Worm (Caenorhabditis elegans) whole organism, young adult: ENCODE data around the gene F10G2.10.

Source experiments
- B0035.1 ChIP-seq: sonication (generic microtip); optimal IDR thresholded peaks from 2 replicates; lab custom pipeline; 2016; ENCODE audit warnings: missing genetic modification characterization, mild to moderate bottlenecking, missing compliant biosample characterization, missing genotype, missing genetic modification reagents
- B0336.3 ChIP-seq: fragments of 200-800 bp; sonication (Bioruptor generic); IDR thresholded peaks from 2 replicates; pipeline ENCODE4 v1.3.6; 2022; ENCODE audit warnings: missing genetic modification characterization, missing compliant biosample characterization
- F10E7.11 ChIP-seq: sonication (generic microtip); optimal IDR thresholded peaks from 2 replicates; lab custom pipeline; 2017; ENCODE audit warnings: mild to moderate bottlenecking, missing genetic modification characterization, moderate library complexity, missing compliant biosample characterization
- F23B12.7 ChIP-seq: sonication (generic microtip); optimal IDR thresholded peaks from 2 replicates; lab custom pipeline; 2017; ENCODE audit warnings: missing genetic modification characterization, mild to moderate bottlenecking, missing compliant biosample characterization, antibody characterized with exemption, moderate library complexity; ENCODE audit not compliant: insufficient read depth
- F49E8.2 ChIP-seq: sonication (generic microtip); optimal IDR thresholded peaks from 3 replicates; lab custom pipeline; 2017; ENCODE audit warnings: missing genetic modification characterization, mild to moderate bottlenecking, missing compliant biosample characterization, antibody characterized with exemption, moderate library complexity; ENCODE audit not compliant: insufficient read depth
- aptf-3 ChIP-seq: fragments of 200-800 bp; sonication (Bioruptor generic); IDR thresholded peaks from 2 replicates; pipeline ENCODE4 v1.3.6; 2022; ENCODE audit warnings: missing genetic modification characterization, missing compliant biosample characterization
- atf-7 ChIP-seq: sonication (generic microtip); optimal IDR thresholded peaks from 2 replicates; lab custom pipeline; 2017; ENCODE audit warnings: mild to moderate bottlenecking, missing genetic modification characterization, missing compliant biosample characterization
- bed-2 ChIP-seq: fragments of 200-800 bp; sonication (Bioruptor generic); IDR thresholded peaks from 2 replicates; pipeline ENCODE4 v1.3.6; 2022; ENCODE audit warnings: missing genetic modification reagents, missing genetic modification characterization, missing compliant biosample characterization
- ceh-100 ChIP-seq: fragments of 200-800 bp; sonication (Bioruptor generic); IDR thresholded peaks from 2 replicates; pipeline ENCODE4 v1.3.6; 2022; ENCODE audit warnings: missing genetic modification reagents, missing genetic modification characterization, missing compliant biosample characterization
- ceh-58 ChIP-seq: fragments of 200-800 bp; sonication (Bioruptor generic); IDR thresholded peaks from 2 replicates; pipeline ENCODE4 v1.3.6; 2022; ENCODE audit warnings: missing genetic modification characterization, missing compliant biosample characterization
- ceh-79 ChIP-seq: sonication (generic microtip); optimal IDR thresholded peaks from 2 replicates; lab custom pipeline; 2017; ENCODE audit warnings: mild to moderate bottlenecking, missing genetic modification characterization, missing compliant biosample characterization
- ceh-91 ChIP-seq: fragments of 200-800 bp; sonication (Bioruptor generic); IDR thresholded peaks from 2 replicates; pipeline ENCODE4 v1.3.6; 2022; ENCODE audit warnings: missing genetic modification reagents, missing genetic modification characterization, missing compliant biosample characterization
- dpff-1 ChIP-seq: sonication (generic microtip); optimal IDR thresholded peaks from 2 replicates; lab custom pipeline; 2017; ENCODE audit warnings: mild to moderate bottlenecking, missing genetic modification characterization, missing compliant biosample characterization
- dpl-1 ChIP-seq: fragments of 150-350 bp; optimal IDR thresholded peaks from 2 replicates; lab custom pipeline; 2014; ENCODE audit warnings: missing biosample characterization, missing genetic modification reagents, missing genetic modification characterization
- efl-1 ChIP-seq: fragments of 150-350 bp; optimal IDR thresholded peaks from 2 replicates; lab custom pipeline; 2014; ENCODE audit warnings: missing biosample characterization, missing genetic modification reagents, missing genetic modification characterization
- egl-44 ChIP-seq: fragments of 200-800 bp; sonication (Bioruptor generic); IDR thresholded peaks from 2 replicates; pipeline ENCODE4 v1.3.6; 2022; ENCODE audit warnings: missing genetic modification reagents, missing genetic modification characterization, missing compliant biosample characterization
- egrh-3 ChIP-seq: fragments of 200-800 bp; sonication (Bioruptor generic); IDR thresholded peaks from 2 replicates; pipeline ENCODE4 v1.3.6; 2022; ENCODE audit warnings: missing genetic modification reagents, missing genetic modification characterization, missing compliant biosample characterization
- fkh-3 ChIP-seq: sonication (generic microtip); optimal IDR thresholded peaks from 2 replicates; lab custom pipeline; 2016; ENCODE audit warnings: mild to moderate bottlenecking, missing genetic modification characterization, missing compliant biosample characterization
- gei-17 ChIP-seq: fragments of 200-800 bp; sonication (Bioruptor generic); optimal IDR thresholded peaks from 2 replicates; lab custom pipeline; 2018; ENCODE audit warnings: mild to moderate bottlenecking, missing genetic modification characterization, missing compliant biosample characterization
- him-1 ChIP-seq: sonication (generic microtip); optimal IDR thresholded peaks from 2 replicates; lab custom pipeline; 2016; ENCODE audit warnings: missing genotype, missing genetic modification reagents, missing genetic modification characterization, missing compliant biosample characterization
- hlh-12 ChIP-seq: sonication (generic microtip); optimal IDR thresholded peaks from 2 replicates; lab custom pipeline; 2016; ENCODE audit warnings: missing genetic modification characterization, missing compliant biosample characterization
- hmg-1.2 ChIP-seq: fragments of 200-800 bp; sonication (Bioruptor generic); IDR thresholded peaks from 2 replicates; pipeline ENCODE4 v1.3.6; 2022; ENCODE audit warnings: missing genetic modification reagents, missing genetic modification characterization, missing compliant biosample characterization
- hsf-1 ChIP-seq: fragments of 200-800 bp; sonication (Bioruptor generic); IDR thresholded peaks from 2 replicates; pipeline ENCODE4 v1.3.6; 2022; ENCODE audit warnings: missing genetic modification reagents, missing genetic modification characterization, missing compliant biosample characterization
- let-607 ChIP-seq, 2 experiments: fragments of 200-800 bp in 1 of 2; sonication (Bioruptor generic) in 1 of 2; sonication (generic microtip) in 1 of 2; optimal IDR thresholded peaks; 2 replicates each; lab custom pipeline; 2016 to 2018; ENCODE audit warnings: mild to moderate bottlenecking in 2 of 2, missing compliant biosample characterization in 2 of 2, missing genetic modification characterization in 2 of 2, moderate library complexity in 2 of 2, missing genotype in 1 of 2
- lir-1 ChIP-seq: fragments of 200-800 bp; sonication (Bioruptor generic); conservative IDR thresholded peaks from 2 replicates; pipeline ENCODE4 v1.3.6; 2022; ENCODE audit warnings: missing genetic modification reagents, missing genetic modification characterization, missing compliant biosample characterization
- lsl-1 ChIP-seq: fragments of 200-800 bp; sonication (Bioruptor generic); optimal IDR thresholded peaks from 2 replicates; lab custom pipeline; 2018; ENCODE audit warnings: mild to moderate bottlenecking, missing genetic modification characterization, moderate library complexity, missing compliant biosample characterization
- mes-4 ChIP-seq: sonication (generic microtip); optimal IDR thresholded peaks from 2 replicates; lab custom pipeline; 2016; ENCODE audit warnings: missing genotype, missing genetic modification characterization, missing compliant biosample characterization
- nfya-1 ChIP-seq: sonication (generic microtip); optimal IDR thresholded peaks from 2 replicates; lab custom pipeline; 2017; ENCODE audit warnings: antibody characterized with exemption, missing compliant biosample characterization, missing genetic modification characterization, borderline replicate concordance; ENCODE audit not compliant: insufficient read depth
- nfyb-1 ChIP-seq: fragments of 200-800 bp; sonication (Bioruptor generic); IDR thresholded peaks from 2 replicates; pipeline ENCODE4 v1.3.6; 2022; ENCODE audit warnings: missing genetic modification reagents, missing genetic modification characterization, missing compliant biosample characterization
- nhr-27 ChIP-seq: fragments of 200-800 bp; sonication (Bioruptor generic); optimal IDR thresholded peaks from 2 replicates; lab custom pipeline; 2018; ENCODE audit warnings: mild to moderate bottlenecking, missing genetic modification characterization, moderate library complexity, missing compliant biosample characterization
- pbrm-1 ChIP-seq: fragments of 200-800 bp; sonication (Bioruptor generic); IDR thresholded peaks from 2 replicates; pipeline ENCODE4 v1.3.6; 2022; ENCODE audit warnings: missing genetic modification reagents, missing genetic modification characterization, missing compliant biosample characterization
- rpc-1 ChIP-seq, 2 experiments: fragments of 150-350 bp in 1 of 2; sonication (generic microtip) in 1 of 2; optimal IDR thresholded peaks; 2 replicates each; lab custom pipeline; 2014 to 2018; ENCODE audit warnings: missing biosample characterization in 1 of 2, missing genetic modification characterization in 1 of 2, missing genetic modification reagents in 1 of 2, missing genotype in 1 of 2
- sptf-2 ChIP-seq: fragments of 200-800 bp; sonication (Bioruptor generic); optimal IDR thresholded peaks from 2 replicates; lab custom pipeline; 2018; ENCODE audit warnings: mild to moderate bottlenecking, missing genetic modification characterization, missing compliant biosample characterization
- tbp1 ChIP-seq: fragments of 200-800 bp; sonication (Bioruptor generic); optimal IDR thresholded peaks from 2 replicates; lab custom pipeline; 2018; ENCODE audit warnings: mild to moderate bottlenecking, missing genetic modification characterization, missing compliant biosample characterization
- ztf-22 ChIP-seq: fragments of 200-800 bp; sonication (Bioruptor generic); optimal IDR thresholded peaks from 2 replicates; lab custom pipeline; 2018; ENCODE audit warnings: mild to moderate bottlenecking, missing genetic modification characterization, moderate library complexity, missing compliant biosample characterization
- ztf-25 ChIP-seq: fragments of 200-800 bp; sonication (Bioruptor generic); IDR thresholded peaks from 2 replicates; pipeline ENCODE4 v1.3.6; 2022; ENCODE audit warnings: missing genetic modification reagents, missing genetic modification characterization, missing compliant biosample characterization

The F10G2.10 gene

DNA sequence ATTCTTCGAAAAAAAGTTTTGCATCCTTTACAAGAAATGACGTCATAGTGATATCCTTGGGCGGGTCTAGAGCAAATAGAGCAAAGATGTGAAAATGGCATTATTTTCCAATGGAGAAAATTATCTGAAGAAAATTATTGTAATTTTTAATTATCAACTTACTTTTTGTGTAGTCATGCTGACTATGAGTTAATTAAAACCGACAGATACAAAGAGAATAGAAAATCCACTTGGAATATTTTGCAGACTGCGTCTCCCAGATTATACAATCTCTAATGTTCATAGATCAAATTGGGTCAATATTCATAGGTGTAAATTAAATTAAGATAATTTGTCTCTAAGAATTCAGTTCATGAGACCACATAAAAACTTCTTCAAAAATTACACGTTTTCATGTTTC, 27.5 kb downstream of the F10G2.10 start, which contains the start of gene nhr-149 (continued):
- TF ChIP-seq ceh-58 (GFP tag; lab: Robert Waterston, UW): no peak

DNA sequence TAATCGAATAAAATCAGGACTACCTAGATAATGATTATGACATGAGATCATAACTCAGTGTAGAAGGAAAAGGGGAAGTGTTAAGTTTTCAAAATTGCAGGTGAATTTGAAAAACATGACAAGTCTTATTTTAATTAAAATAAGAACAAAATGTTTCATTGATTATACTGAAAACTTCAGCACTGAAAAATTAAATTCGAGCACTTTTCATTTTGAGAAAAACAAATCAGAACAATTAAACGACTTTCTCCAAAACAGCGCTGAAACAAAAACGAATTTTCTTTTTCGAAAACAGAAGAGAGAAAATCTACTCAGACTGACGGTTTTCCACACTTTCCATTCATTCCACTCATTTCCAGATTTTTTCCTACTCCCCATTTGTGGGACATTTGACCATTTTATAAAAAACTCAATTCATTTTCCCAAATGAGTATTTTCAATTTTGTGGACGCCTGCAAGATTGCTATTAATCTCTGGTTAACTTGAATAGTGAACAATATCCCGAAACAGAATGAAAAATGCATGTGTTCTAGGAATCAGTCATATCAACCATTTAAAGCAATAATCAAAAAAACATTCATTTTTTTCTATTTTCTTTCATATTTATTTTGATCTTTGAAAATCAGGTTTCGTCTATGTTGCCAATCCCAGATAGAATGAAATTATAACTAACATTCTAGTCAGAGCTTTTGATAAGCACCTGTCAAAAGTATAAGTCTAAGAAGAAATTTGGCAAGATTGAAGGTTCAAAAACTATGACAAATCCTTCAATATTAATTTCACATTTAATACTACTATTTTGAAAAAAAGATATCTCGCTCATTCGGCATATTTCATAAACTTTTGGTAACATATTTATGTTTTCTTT, 30.4 kb downstream of the F10G2.10 start, which contains the start of the genes srh-231 and srh-275:
srh-231 (minus strand) TSS at position 51 of the 868 bp plus-strand sequence.
srh-275 (plus strand) TSS at position 818 of the 868 bp plus-strand sequence.
- TF ChIP-seq tbp1 (no peak), hlh-12 (tag; lab: Kevin White, UChicago) (no peak), nfyb-1 (no peak)
- TF ChIP-seq, all 124 proteins: peak for 0

DNA sequence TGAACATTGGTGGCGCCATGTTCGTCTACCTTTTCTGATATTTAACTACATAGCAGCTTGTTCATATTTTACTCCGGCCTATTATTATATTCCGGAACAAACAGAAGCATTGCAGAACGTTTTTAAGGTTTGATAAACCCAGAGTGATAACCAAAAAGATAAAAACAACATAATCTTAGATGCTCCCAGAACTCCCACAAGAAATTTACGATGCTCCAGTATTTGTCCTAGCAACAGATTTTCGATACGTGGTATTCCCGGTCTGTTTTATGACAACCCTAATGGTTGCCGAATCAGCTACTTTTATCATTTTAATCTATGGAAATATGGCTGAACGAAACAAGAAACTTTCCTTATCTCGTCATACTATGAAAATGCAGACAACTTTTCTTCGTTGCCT, 31.6 kb downstream of the F10G2.10 start:
- TF ChIP-seq aptf-3: no peak

DNA sequence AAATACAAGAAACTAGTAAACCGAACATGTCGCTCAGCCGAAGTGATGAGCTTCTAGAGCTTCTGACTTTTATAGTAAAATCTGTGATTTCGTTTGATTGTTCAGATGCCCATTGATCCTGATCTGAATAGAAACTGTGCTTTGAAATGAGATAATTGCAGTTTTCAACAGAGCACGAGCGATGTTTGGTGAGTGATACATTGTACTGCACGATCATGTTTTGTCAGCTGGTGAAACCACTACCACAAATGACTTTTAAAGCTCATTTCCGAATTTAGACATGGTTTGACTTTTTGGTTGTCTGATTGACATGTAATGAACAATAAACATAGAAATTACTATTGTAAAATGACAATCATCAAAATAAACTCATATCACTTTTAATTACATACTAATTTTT, 33.4 kb downstream of the F10G2.10 start, which contains the start of gene tag-293:
tag-293 (minus strand) TSS at position 101 of the 400 bp plus-strand sequence.
- TF ChIP-seq ceh-100 (GFP tag; lab: Robert Waterston, UW): no peak
- TF ChIP-seq F23B12.7 (tag; lab: Kevin White, UChicago): no peak
- TF ChIP-seq ceh-91: no peak
- TF ChIP-seq pbrm-1: no peak
- no peak for TF ChIP-seq hsf-1 (GFP tag; lab: Robert Waterston, UW)
- no peak for TF ChIP-seq F10E7.11 (tag; lab: Kevin White, UChicago)
- TF ChIP-seq him-1 (tag; lab: Kevin White, UChicago): no peak
- TF ChIP-seq hlh-12 (tag; lab: Kevin White, UChicago): no peak
- no peak for TF ChIP-seq nfya-1
- no peak for TF ChIP-seq dpff-1
- no peak for TF ChIP-seq bed-2
- no peak for TF ChIP-seq efl-1 (GFP tag; lab: Kevin White, UChicago)
- no peak for TF ChIP-seq fkh-3 (tag; lab: Kevin White, UChicago)
- TF ChIP-seq lsl-1: no peak
- no peak for TF ChIP-seq F49E8.2
- TF ChIP-seq nhr-27: no peak
- TF ChIP-seq gei-17 (GFP tag; lab: Kevin White, UChicago): no peak
- TF ChIP-seq egrh-3: no peak

DNA sequence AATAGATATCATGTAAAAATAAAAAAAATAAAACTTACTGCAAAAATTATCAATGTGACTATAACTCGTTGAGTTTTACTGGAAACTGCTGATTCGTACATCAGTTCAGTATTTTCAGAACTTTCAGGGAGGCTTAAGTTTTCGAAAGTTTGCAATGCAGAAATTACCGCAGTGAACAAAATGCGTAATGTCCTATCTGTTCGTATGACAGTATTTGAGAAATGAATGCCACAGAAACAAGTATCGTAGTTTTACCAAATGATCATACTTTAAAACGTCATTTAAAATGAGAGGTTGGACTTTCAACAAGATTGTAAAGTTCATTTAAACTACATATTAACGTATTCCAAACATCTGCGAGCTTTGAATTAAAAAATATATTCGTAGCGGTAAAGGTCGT, 34.7 kb downstream of the F10G2.10 start, which contains the start of gene C03G6.21:
C03G6.21 (minus strand) TSS at position 101 of the 400 bp plus-strand sequence.
- TF ChIP-seq egrh-3 (no peak), ztf-25 (GFP tag; lab: Robert Waterston, UW) (no peak), hmg-1.2 (GFP tag; lab: Robert Waterston, UW) (no peak), ceh-79 (no peak), mes-4 (tag; lab: Kevin White, UChicago) (no peak), dpl-1 (GFP tag; lab: Kevin White, UChicago) (no peak), let-607 (tag; optimal IDR thresholded peaks at IDR 0.05; lab: Kevin White, UChicago) (no peak), B0336.3 (no peak), fkh-3 (tag; lab: Kevin White, UChicago) (no peak), rpc-1 (optimal IDR thresholded peaks at IDR 0.05; lab: Kevin White, UChicago) (no peak), rpc-1 (tag; optimal IDR thresholded peaks at IDR 0.05; lab: Kevin White, UChicago) (no peak), atf-7 (tag; lab: Kevin White, UChicago) (no peak), nhr-27 (no peak), sptf-2 (GFP tag; lab: Kevin White, UChicago) (no peak), ztf-22 (no peak), lir-1 (no peak), egl-44 (GFP tag; lab: Robert Waterston, UW) (no peak), B0035.1 (no peak)
